Worm (Caenorhabditis elegans) whole organism, young adult: ENCODE data around the gene R02D5.1.

ENCODE experiments used
- F55B11.4 ChIP-seq: sonication (generic microtip); optimal IDR thresholded peaks from 2 replicates; lab custom pipeline; 2016; ENCODE audit warnings: missing compliant biosample characterization, missing genetic modification characterization, borderline replicate concordance; ENCODE audit not compliant: insufficient read depth
- F57A8.1 ChIP-seq: fragments of 200-800 bp; sonication (Bioruptor generic); optimal IDR thresholded peaks from 2 replicates; lab custom pipeline; 2018; ENCODE audit warnings: mild to moderate bottlenecking, missing genetic modification characterization, moderate library complexity, missing compliant biosample characterization
- akir-1 ChIP-seq: fragments of 200-800 bp; sonication (Bioruptor generic); optimal IDR thresholded peaks from 2 replicates; lab custom pipeline; 2018; ENCODE audit warnings: mild to moderate bottlenecking, missing genetic modification characterization, moderate library complexity, missing compliant biosample characterization
- ama-1 ChIP-seq, 3 experiments: fragments of 150-350 bp in 1 of 3; sonication (generic microtip) in 2 of 3; optimal IDR thresholded peaks; 2 replicates each; lab custom pipeline; 2014 to 2018; ENCODE audit warnings: missing biosample characterization in 2 of 3, missing genetic modification characterization in 2 of 3, missing genetic modification reagents in 2 of 3
- ceh-79 ChIP-seq: sonication (generic microtip); optimal IDR thresholded peaks from 2 replicates; lab custom pipeline; 2017; ENCODE audit warnings: mild to moderate bottlenecking, missing genetic modification characterization, missing compliant biosample characterization
- efl-1 ChIP-seq: fragments of 150-350 bp; optimal IDR thresholded peaks from 2 replicates; lab custom pipeline; 2014; ENCODE audit warnings: missing biosample characterization, missing genetic modification reagents, missing genetic modification characterization
- mes-4 ChIP-seq: sonication (generic microtip); optimal IDR thresholded peaks from 2 replicates; lab custom pipeline; 2016; ENCODE audit warnings: missing genotype, missing genetic modification characterization, missing compliant biosample characterization
- pbrm-1 ChIP-seq: fragments of 200-800 bp; sonication (Bioruptor generic); IDR thresholded peaks from 2 replicates; pipeline ENCODE4 v1.3.6; 2022; ENCODE audit warnings: missing genetic modification reagents, missing genetic modification characterization, missing compliant biosample characterization
- rcor-1 ChIP-seq: fragments of 200-800 bp; sonication (Bioruptor generic); IDR thresholded peaks from 2 replicates; pipeline ENCODE4 v1.3.6; 2022; ENCODE audit warnings: missing genetic modification reagents, missing genetic modification characterization, missing compliant biosample characterization
- tlf-1 ChIP-seq: fragments of 200-800 bp; sonication (Bioruptor generic); optimal IDR thresholded peaks from 2 replicates; lab custom pipeline; 2018; ENCODE audit warnings: mild to moderate bottlenecking, missing genetic modification characterization, missing compliant biosample characterization
- unc-130 ChIP-seq: sonication (generic microtip); optimal IDR thresholded peaks from 2 replicates; lab custom pipeline; 2016; ENCODE audit warnings: missing genetic modification reagents, missing genetic modification characterization, missing compliant biosample characterization
- unc-62 ChIP-seq: fragments of 150-350 bp; optimal IDR thresholded peaks from 2 replicates; lab custom pipeline; 2014; ENCODE audit warnings: missing biosample characterization, missing genetic modification reagents, missing genetic modification characterization
- xnd-1 ChIP-seq: sonication (generic microtip); optimal IDR thresholded peaks from 2 replicates; lab custom pipeline; 2016; ENCODE audit warnings: missing genotype, missing genetic modification reagents, missing genetic modification characterization, missing compliant biosample characterization

ce11 chrV:14478979-14479378, 29.1 kb upstream of the R02D5.1 start, which contains the start of gene clec-55:
- TF ChIP-seq unc-62 (GFP tag; lab: Kevin White, UChicago), result no peak
- TF ChIP-seq F57A8.1, result no peak
- TF ChIP-seq efl-1 (GFP tag; lab: Kevin White, UChicago), result no peak
- no peak for TF ChIP-seq ama-1 (optimal IDR thresholded peaks at IDR 0.05; lab: Kevin White, UChicago)
- TF ChIP-seq ama-1 (GFP tag; optimal IDR thresholded peaks at IDR 0.05; lab: Kevin White, UChicago), result no peak
- no peak for TF ChIP-seq ceh-79 (tag; lab: Kevin White, UChicago)
- TF ChIP-seq mes-4 (tag; lab: Kevin White, UChicago), result no peak
- TF ChIP-seq pbrm-1 (GFP tag; lab: Robert Waterston, UW), result no peak
- no peak for TF ChIP-seq F55B11.4 (tag; lab: Kevin White, UChicago)
- no peak for TF ChIP-seq xnd-1 (tag; lab: Kevin White, UChicago)
- TF ChIP-seq tlf-1 (GFP tag; lab: Kevin White, UChicago), result no peak
- no peak for TF ChIP-seq rcor-1 (GFP tag; lab: Robert Waterston, UW)
- no peak for TF ChIP-seq akir-1 (GFP tag; lab: Kevin White, UChicago)
- no peak for TF ChIP-seq unc-130 (GFP tag; lab: Kevin White, UChicago)
